Worm (Caenorhabditis elegans) whole organism, L4 larva: Measurements from ENCODE around the gene str-52.

ENCODE experiments used
- D1046.2 ChIP-seq: fragments of 200-800 bp; sonication (Bioruptor generic); IDR thresholded peaks from 2 replicates; pipeline ENCODE4 v1.3.6; 2022; ENCODE audit warnings: missing genetic modification characterization, missing compliant biosample characterization
- F26F4.8 ChIP-seq: fragments of 200-800 bp; sonication (Bioruptor generic); conservative IDR thresholded peaks from 2 replicates; pipeline ENCODE4 v1.3.6; 2022; ENCODE audit warnings: missing genetic modification characterization, missing compliant biosample characterization
- Y105C5A.15 ChIP-seq: fragments of 200-800 bp; sonication (Bioruptor generic); IDR thresholded peaks from 2 replicates; pipeline ENCODE4 v1.3.6; 2022; ENCODE audit warnings: missing genetic modification characterization, missing compliant biosample characterization
- Y48G9A.11 ChIP-seq: fragments of 200-800 bp; sonication (Bioruptor generic); IDR thresholded peaks from 2 replicates; pipeline ENCODE4 v1.3.6; 2022; ENCODE audit warnings: missing genetic modification reagents, missing genetic modification characterization, missing compliant biosample characterization
- Y75B8A.6 ChIP-seq: fragments of 200-800 bp; sonication (Bioruptor generic); IDR thresholded peaks from 2 replicates; pipeline ENCODE4 v1.3.6; 2022; ENCODE audit warnings: missing genetic modification reagents, missing genetic modification characterization, missing compliant biosample characterization
- ZK546.5 ChIP-seq, 2 experiments: sonication (generic microtip); optimal IDR thresholded peaks; 2 replicates each; lab custom pipeline; 2017; ENCODE audit warnings: missing biosample characterization in 2 of 2, missing genetic modification characterization in 2 of 2
- aha-1 ChIP-seq: fragments of 150-350 bp; peaks from one replicate; lab custom pipeline; 2014; ENCODE audit warnings: missing biosample characterization, missing genetic modification characterization
- ama-1 ChIP-seq: fragments of 150-350 bp; optimal IDR thresholded peaks from 2 replicates; lab custom pipeline; 2014; ENCODE audit warnings: inconsistent platforms, mixed read lengths
- attf-4 ChIP-seq: sonication (generic microtip); optimal IDR thresholded peaks from 3 replicates; lab custom pipeline; 2017; ENCODE audit warnings: missing biosample characterization, missing genetic modification characterization
- ceh-20 ChIP-seq: fragments of 200-800 bp; sonication (Bioruptor generic); IDR thresholded peaks from 2 replicates; pipeline ENCODE4 v1.3.6; 2022; ENCODE audit warnings: missing genetic modification reagents, missing genetic modification characterization, missing compliant biosample characterization
- ceh-32 ChIP-seq: sonication (generic microtip); optimal IDR thresholded peaks from 2 replicates; lab custom pipeline; 2016; ENCODE audit warnings: mild to moderate bottlenecking, missing genetic modification characterization, missing compliant biosample characterization; ENCODE audit not compliant: poor library complexity
- ceh-44 ChIP-seq: fragments of 200-800 bp; sonication (Bioruptor generic); IDR thresholded peaks from 2 replicates; pipeline ENCODE4 v1.3.6; 2022; ENCODE audit warnings: missing genetic modification reagents, missing genetic modification characterization, missing compliant biosample characterization
- daf-16 ChIP-seq, 3 experiments: sonication (generic microtip); optimal IDR thresholded peaks; 2 replicates each; lab custom pipeline; 2016 to 2017; ENCODE audit warnings: missing genetic modification characterization in 3 of 3, missing genetic modification reagents in 3 of 3, mild to moderate bottlenecking in 2 of 3, missing compliant biosample characterization in 2 of 3, missing biosample characterization in 1 of 3, moderate library complexity in 1 of 3
- daf-19 ChIP-seq: fragments of 200-800 bp; sonication (Bioruptor generic); conservative IDR thresholded peaks from 2 replicates; pipeline ENCODE4 v1.3.6; 2022; ENCODE audit warnings: missing genetic modification characterization, missing compliant biosample characterization
- dmd-6 ChIP-seq: fragments of 200-800 bp; sonication (Bioruptor generic); IDR thresholded peaks from 2 replicates; pipeline ENCODE4 v1.3.6; 2022; ENCODE audit warnings: missing genetic modification reagents, missing genetic modification characterization, missing compliant biosample characterization
- dpl-1 ChIP-seq: fragments of 150-350 bp; optimal IDR thresholded peaks from 2 replicates; lab custom pipeline; 2014; ENCODE audit warnings: missing biosample characterization, missing genetic modification reagents, missing genetic modification characterization
- duxl-1 ChIP-seq: sonication (generic microtip); optimal IDR thresholded peaks from 2 replicates; lab custom pipeline; 2016; ENCODE audit warnings: mild to moderate bottlenecking, missing genetic modification characterization, moderate library complexity, missing compliant biosample characterization; ENCODE audit not compliant: poor library complexity
- dve-1 ChIP-seq: sonication (generic microtip); optimal IDR thresholded peaks from 2 replicates; lab custom pipeline; 2017; ENCODE audit warnings: antibody characterized with exemption, mild to moderate bottlenecking, missing genetic modification characterization, missing compliant biosample characterization; ENCODE audit not compliant: insufficient read depth
- egl-27 ChIP-seq: sonication (generic microtip); optimal IDR thresholded peaks from 3 replicates; lab custom pipeline; 2017; ENCODE audit warnings: missing biosample characterization, missing genetic modification reagents, missing genetic modification characterization
- egl-43 ChIP-seq: fragments of 200-800 bp; sonication (Bioruptor generic); IDR thresholded peaks from 2 replicates; pipeline ENCODE4 v1.3.6; 2022; ENCODE audit warnings: missing genetic modification reagents, missing genetic modification characterization, missing compliant biosample characterization
- hlh-11 ChIP-seq: fragments of 200-800 bp; sonication (Bioruptor generic); optimal IDR thresholded peaks from 2 replicates; lab custom pipeline; 2018; ENCODE audit warnings: mild to moderate bottlenecking, missing genetic modification characterization, missing compliant biosample characterization
- hlh-30 ChIP-seq: sonication (generic microtip); optimal IDR thresholded peaks from 2 replicates; lab custom pipeline; 2017; ENCODE audit warnings: antibody characterized with exemption, mild to moderate bottlenecking, missing genetic modification characterization, missing compliant biosample characterization; ENCODE audit not compliant: insufficient read depth
- hmg-1.1 ChIP-seq: fragments of 200-800 bp; sonication (Bioruptor generic); IDR thresholded peaks from 2 replicates; pipeline ENCODE4 v1.3.6; 2022; ENCODE audit warnings: missing genetic modification reagents, missing genetic modification characterization, missing compliant biosample characterization
- jun-1 ChIP-seq: fragments of 150-350 bp; optimal IDR thresholded peaks from 2 replicates; lab custom pipeline; 2014; ENCODE audit warnings: missing biosample characterization, missing genetic modification reagents, missing genetic modification characterization
- lin-1 ChIP-seq: fragments of 200-800 bp; sonication (Bioruptor generic); IDR thresholded peaks from 2 replicates; pipeline ENCODE4 v1.3.6; 2022; ENCODE audit warnings: missing genetic modification reagents, missing genetic modification characterization, missing compliant biosample characterization
- lin-15B ChIP-seq: fragments of 150-350 bp; sonication (generic microtip); optimal IDR thresholded peaks from 3 replicates; lab custom pipeline; 2014; ENCODE audit warnings: missing biosample characterization, missing genetic modification characterization
- lin-39 ChIP-seq: fragments of 150-350 bp; optimal IDR thresholded peaks from 2 replicates; lab custom pipeline; 2014; ENCODE audit warnings: missing biosample characterization, missing genetic modification reagents, missing genetic modification characterization
- lir-3 ChIP-seq: sonication (generic microtip); optimal IDR thresholded peaks from 2 replicates; lab custom pipeline; 2016; ENCODE audit warnings: mild to moderate bottlenecking, missing genetic modification characterization, missing compliant biosample characterization
- madf-5 ChIP-seq, 2 experiments: fragments of 200-800 bp; sonication (Bioruptor generic); IDR thresholded peaks; 2 replicates each; pipeline ENCODE4 v1.3.6; 2022; ENCODE audit warnings: missing compliant biosample characterization in 2 of 2, missing genetic modification characterization in 2 of 2
- madf-9 ChIP-seq: fragments of 200-800 bp; sonication (Bioruptor generic); conservative IDR thresholded peaks from 2 replicates; pipeline ENCODE4 v1.3.6; 2022; ENCODE audit warnings: missing genetic modification reagents, missing genetic modification characterization, missing compliant biosample characterization
- mdl-1 ChIP-seq, 2 experiments: fragments of 150-350 bp in 1 of 2; sonication (generic microtip) in 1 of 2; optimal IDR thresholded peaks; 2 replicates each; lab custom pipeline; 2014 to 2017; ENCODE audit warnings: missing biosample characterization in 2 of 2, missing genetic modification characterization in 2 of 2
- mes-2 ChIP-seq: sonication (generic microtip); optimal IDR thresholded peaks from 2 replicates; lab custom pipeline; 2016; ENCODE audit warnings: missing genotype, mild to moderate bottlenecking, missing genetic modification characterization, missing compliant biosample characterization; ENCODE audit not compliant: poor library complexity, severe bottlenecking
- nhr-111 ChIP-seq: fragments of 200-800 bp; sonication (Bioruptor generic); optimal IDR thresholded peaks from 2 replicates; lab custom pipeline; 2018; ENCODE audit warnings: mild to moderate bottlenecking, missing genetic modification characterization, missing compliant biosample characterization
- nhr-25 ChIP-seq: sonication (generic microtip); optimal IDR thresholded peaks from 2 replicates; lab custom pipeline; 2017; ENCODE audit warnings: missing genetic modification characterization, mild to moderate bottlenecking, missing compliant biosample characterization, antibody characterized with exemption, moderate library complexity, borderline replicate concordance; ENCODE audit not compliant: insufficient read depth
- nhr-28 ChIP-seq: fragments of 150-350 bp; optimal IDR thresholded peaks from 2 replicates; lab custom pipeline; 2014; ENCODE audit warnings: missing biosample characterization, missing genetic modification characterization
- nhr-6 ChIP-seq: fragments of 150-350 bp; optimal IDR thresholded peaks from 2 replicates; lab custom pipeline; 2014; ENCODE audit warnings: missing biosample characterization, missing genetic modification characterization
- pqm-1 ChIP-seq: sonication (generic microtip); optimal IDR thresholded peaks from 2 replicates; lab custom pipeline; 2017; ENCODE audit warnings: missing biosample characterization, missing genetic modification characterization
- saeg-2 ChIP-seq: fragments of 200-800 bp; sonication (Bioruptor generic); IDR thresholded peaks from 2 replicates; pipeline ENCODE4 v1.3.6; 2022; ENCODE audit warnings: missing genetic modification reagents, missing genetic modification characterization, missing compliant biosample characterization
- set-16 ChIP-seq: fragments of 200-800 bp; sonication (Bioruptor generic); IDR thresholded peaks from 2 replicates; pipeline ENCODE4 v1.3.6; 2022; ENCODE audit warnings: missing genetic modification reagents, missing genetic modification characterization, missing compliant biosample characterization
- spr-3 ChIP-seq: fragments of 200-800 bp; sonication (Bioruptor generic); optimal IDR thresholded peaks from 2 replicates; lab custom pipeline; 2018; ENCODE audit warnings: mild to moderate bottlenecking, missing genetic modification characterization, missing compliant biosample characterization
- tra-1 ChIP-seq: fragments of 200-800 bp; sonication (Bioruptor generic); IDR thresholded peaks from 2 replicates; pipeline ENCODE4 v1.3.6; 2022; ENCODE audit warnings: missing genetic modification reagents, missing genetic modification characterization, missing compliant biosample characterization
- unc-130 ChIP-seq: sonication (generic microtip); optimal IDR thresholded peaks from 2 replicates; lab custom pipeline; 2016; ENCODE audit warnings: missing genetic modification reagents, missing genetic modification characterization, missing compliant biosample characterization
- zfp-2 ChIP-seq: sonication (generic microtip); optimal IDR thresholded peaks from 2 replicates; lab custom pipeline; 2016; ENCODE audit warnings: mild to moderate bottlenecking, missing genetic modification characterization, missing compliant biosample characterization
- zip-2 ChIP-seq: fragments of 150-350 bp; optimal IDR thresholded peaks from 2 replicates; lab custom pipeline; 2014; ENCODE audit warnings: missing biosample characterization, missing genetic modification characterization
- ztf-7 ChIP-seq: fragments of 150-350 bp; optimal IDR thresholded peaks from 2 replicates; lab custom pipeline; 2014; ENCODE audit warnings: missing biosample characterization, missing genetic modification characterization

str-52 gene

ce11 chrV:2146044-2146443 is at the start of gene str-52:
Gene str-52, minus strand, starts transcription at chrV:2146144.
- no peak for TF ChIP-seq daf-19 (GFP tag; lab: Robert Waterston, UW)
- no peak for TF ChIP-seq ceh-44
- TF ChIP-seq ZK546.5 (tag; optimal IDR thresholded peaks at IDR 0.05; lab: Kevin White, UChicago), result no peak
- no peak for TF ChIP-seq D1046.2 (GFP tag; lab: Robert Waterston, UW)
- no peak for TF ChIP-seq nhr-111 (GFP tag; lab: Kevin White, UChicago)
- no peak for TF ChIP-seq unc-130 (GFP tag; lab: Kevin White, UChicago)
- TF ChIP-seq nhr-6, result no peak
- TF ChIP-seq zip-2 (tag; lab: Kevin White, UChicago), result no peak

ce11 chrV:2192117-2192516 is 46.2 kb upstream of the str-52 start, which contains the start of gene nhr-13:
Gene nhr-13, plus strand, starts transcription at chrV:2192485.
- peak; percentile 53 for TF ChIP-seq hlh-30
- peak; percentile 35 for TF ChIP-seq hlh-11
- no peak for TF ChIP-seq set-16 (GFP tag; lab: Robert Waterston, UW)
- TF ChIP-seq ama-1 (lab: Kevin White, UChicago), result no peak
- peak; percentile 56; the same call in 1 of the 2 replicates for TF ChIP-seq hmg-1.1
- TF ChIP-seq madf-9 (GFP tag; lab: Robert Waterston, UW), result no peak
- peak; percentile 30 for TF ChIP-seq duxl-1 (tag; lab: Kevin White, UChicago)
- peak; percentile 29 for TF ChIP-seq mes-2
- no peak for TF ChIP-seq pqm-1 (tag; lab: Kevin White, UChicago)
- no peak for TF ChIP-seq tra-1 (GFP tag; lab: Robert Waterston, UW)
- TF ChIP-seq saeg-2 (GFP tag; lab: Robert Waterston, UW), result no peak
- peak; percentile 82 for TF ChIP-seq aha-1
- no peak for TF ChIP-seq nhr-111 (GFP tag; lab: Kevin White, UChicago)
- TF ChIP-seq ceh-32 (tag; lab: Kevin White, UChicago), result no peak
- TF ChIP-seq dve-1 (tag; lab: Kevin White, UChicago), result peak; percentile 11
- no peak for TF ChIP-seq spr-3
- TF ChIP-seq Y105C5A.15 (GFP tag; lab: Robert Waterston, UW), result no peak
- TF ChIP-seq daf-16 (GFP tag; optimal IDR thresholded peaks at IDR 0.05; lab: Kevin White, UChicago), result no peak
- peak; percentile 47 for TF ChIP-seq daf-16 (tag; optimal IDR thresholded peaks at IDR 0.05; lab: Kevin White, UChicago)
- TF ChIP-seq nhr-28 (tag; lab: Kevin White, UChicago), result peak; percentile 53
- TF ChIP-seq mdl-1 (tag; optimal IDR thresholded peaks at IDR 0.05; lab: Kevin White, UChicago), result peak in 1 of 2 experiments; percentile 13
- TF ChIP-seq dmd-6 (GFP tag; lab: Robert Waterston, UW), result peak; percentile 61
- TF ChIP-seq, all 104 proteins: peak for 11

- TF ChIP-seq mdl-1 (tag; optimal IDR thresholded peaks at IDR 0.05; lab: Kevin White, UChicago) (no peak), ztf-7 (tag; lab: Kevin White, UChicago) (no peak), daf-19 (GFP tag; lab: Robert Waterston, UW) (no peak), dpl-1 (no peak), zfp-2 (tag; lab: Kevin White, UChicago) (no peak), attf-4 (tag; lab: Kevin White, UChicago) (no peak), lin-39 (tag; lab: Kevin White, UChicago) (no peak), ceh-20 (GFP tag; lab: Robert Waterston, UW) (no peak)
These were observed 45.2 kb upstream of the str-52 start, which contains the start of gene srbc-42 for ce11 chrV:2191122-2191521. Gene srbc-42, minus strand, starts transcription at chrV:2191222.

ce11 chrV:2190383-2190782 is 44.4 kb upstream of the str-52 start:
- TF ChIP-seq egl-43 (peak; percentile 70), Y75B8A.6 (GFP tag; lab: Robert Waterston, UW) (no peak), lir-3 (no peak), D1046.2 (GFP tag; lab: Robert Waterston, UW) (0 out of 2 replicates have a peak, but pooled peaks have one; percentile 41), Y48G9A.11 (GFP tag; lab: Robert Waterston, UW) (peak; percentile 71; the same call in 1 of the 2 replicates), set-16 (GFP tag; lab: Robert Waterston, UW) (peak; percentile 91), F26F4.8 (GFP tag; lab: Robert Waterston, UW) (no peak), egl-27 (tag; lab: Kevin White, UChicago) (no peak), lin-15B (tag; lab: Kevin White, UChicago) (no peak), dpl-1 (no peak), aha-1 (no peak), ceh-20 (GFP tag; lab: Robert Waterston, UW) (no peak), lin-1 (no peak), madf-5 (GFP tag; IDR thresholded peaks at IDR 0.05; lab: Robert Waterston, UW) (no peak), nhr-25 (tag; lab: Kevin White, UChicago) (no peak), ceh-44 (no peak), jun-1 (tag; lab: Kevin White, UChicago) (no peak)
